Fruit fly (Drosophila melanogaster) whole organism, prepupa: ENCODE data around the gene CG6294.

ENCODE experiments used
- Blimp-1 ChIP-seq: fragments of 200-800 bp; sonication (Bioruptor generic); optimal IDR thresholded peaks from 3 replicates; lab custom pipeline; 2017; ENCODE audit warnings: missing biosample characterization, missing genetic modification characterization, mild to moderate bottlenecking, moderate library complexity, missing genetic modification reagents
- CG10631 ChIP-seq: fragments of 200-800 bp; sonication (Bioruptor generic); optimal IDR thresholded peaks from 2 replicates; lab custom pipeline; 2016; ENCODE audit warnings: missing biosample characterization, missing genetic modification characterization
- CG10669 ChIP-seq: fragments of 200-800 bp; sonication (Bioruptor generic); optimal IDR thresholded peaks from 3 replicates; lab custom pipeline; 2018; ENCODE audit warnings: missing biosample characterization, mild to moderate bottlenecking, missing genetic modification characterization, moderate library complexity
- CG11294 ChIP-seq: fragments of 200-800 bp; sonication (Bioruptor generic); IDR thresholded peaks from 2 replicates; pipeline ENCODE4 v1.3.6; 2022; ENCODE audit warnings: missing biosample characterization, missing genetic modification characterization
- CG15336 ChIP-seq: fragments of 200-800 bp; sonication (Bioruptor generic); IDR thresholded peaks from 2 replicates; pipeline ENCODE4 v1.3.6; 2022; ENCODE audit warnings: missing biosample characterization, missing genetic modification characterization
- CG1621 ChIP-seq: fragments of 200-800 bp; sonication (Bioruptor generic); optimal IDR thresholded peaks from 3 replicates; lab custom pipeline; 2018; ENCODE audit warnings: missing biosample characterization, mild to moderate bottlenecking, missing genetic modification characterization
- CG16779 ChIP-seq: fragments of 200-800 bp; sonication (Bioruptor generic); optimal IDR thresholded peaks from 3 replicates; lab custom pipeline; 2017; ENCODE audit warnings: missing biosample characterization, mild to moderate bottlenecking, missing genetic modification characterization
- CG31627 ChIP-seq: fragments of 200-800 bp; sonication (Bioruptor generic); optimal IDR thresholded peaks from 3 replicates; lab custom pipeline; 2016; ENCODE audit warnings: missing biosample characterization, missing genetic modification characterization
- CG32006 ChIP-seq: fragments of 200-800 bp; sonication (Bioruptor generic); optimal IDR thresholded peaks from 3 replicates; lab custom pipeline; 2017; ENCODE audit warnings: missing biosample characterization, mild to moderate bottlenecking, missing genetic modification characterization
- CG34406 ChIP-seq: fragments of 200-800 bp; sonication (Bioruptor generic); optimal IDR thresholded peaks from 3 replicates; lab custom pipeline; 2016; ENCODE audit warnings: missing biosample characterization, missing genetic modification characterization
- CG4318 ChIP-seq: fragments of 200-800 bp; sonication (Bioruptor generic); optimal IDR thresholded peaks from 3 replicates; lab custom pipeline; 2017; ENCODE audit warnings: missing biosample characterization, mild to moderate bottlenecking, missing genetic modification characterization
- CG6163 ChIP-seq: fragments of 200-800 bp; sonication (Bioruptor generic); IDR thresholded peaks from 3 replicates; pipeline ENCODE4 v1.3.6; 2022; ENCODE audit warnings: missing biosample characterization, missing genetic modification characterization
- CG6792 ChIP-seq: fragments of 200-800 bp; sonication (Bioruptor generic); optimal IDR thresholded peaks from 3 replicates; lab custom pipeline; 2016; ENCODE audit warnings: missing biosample characterization, missing genetic modification characterization
- CG6808 ChIP-seq: fragments of 200-800 bp; sonication (Bioruptor generic); optimal IDR thresholded peaks from 3 replicates; lab custom pipeline; 2017; ENCODE audit warnings: missing biosample characterization, missing genetic modification characterization, mild to moderate bottlenecking, moderate library complexity, missing genetic modification reagents
- CG8119 ChIP-seq: fragments of 200-800 bp; sonication (Bioruptor generic); IDR thresholded peaks from 3 replicates; pipeline ENCODE4 v1.3.6; 2022; ENCODE audit warnings: missing biosample characterization, missing genetic modification characterization
- CG8319 ChIP-seq: fragments of 200-800 bp; sonication (Bioruptor generic); optimal IDR thresholded peaks from 3 replicates; lab custom pipeline; 2016; ENCODE audit warnings: missing biosample characterization, missing genetic modification characterization
- Eip78C ChIP-seq: fragments of 200-800 bp; sonication (Bioruptor generic); peaks from one replicate; lab custom pipeline; 2016; ENCODE audit warnings: missing biosample characterization, missing genetic modification characterization
- Eip93F ChIP-seq: fragments of 200-800 bp; sonication (Bioruptor generic); optimal IDR thresholded peaks from 2 replicates; lab custom pipeline; 2016; ENCODE audit warnings: missing biosample characterization, mild to moderate bottlenecking, missing genetic modification characterization
- Ets96B ChIP-seq: fragments of 200-800 bp; optimal IDR thresholded peaks from 2 replicates; lab custom pipeline; 2019; ENCODE audit warnings: missing biosample characterization, mild to moderate bottlenecking, missing genetic modification characterization, moderate library complexity
- Gug ChIP-seq: fragments of 200-800 bp; sonication (Bioruptor generic); IDR thresholded peaks from 2 replicates; pipeline ENCODE4 v1.3.6; 2022; ENCODE audit warnings: missing biosample characterization, missing genetic modification characterization
- Hr38 ChIP-seq: sonication (Bioruptor generic); optimal IDR thresholded peaks from 2 replicates; lab custom pipeline; 2016; ENCODE audit warnings: missing biosample characterization, missing genetic modification characterization
- Hr39 ChIP-seq: fragments of 200-800 bp; sonication (Bioruptor generic); optimal IDR thresholded peaks from 2 replicates; lab custom pipeline; 2016; ENCODE audit warnings: missing biosample characterization, missing genetic modification characterization
- Hr4 ChIP-seq: fragments of 200-800 bp; sonication (Bioruptor generic); optimal IDR thresholded peaks from 3 replicates; lab custom pipeline; 2016; ENCODE audit warnings: missing biosample characterization, missing genetic modification characterization
- Lpt ChIP-seq: fragments of 200-800 bp; sonication (Bioruptor generic); optimal IDR thresholded peaks from 3 replicates; lab custom pipeline; 2016; ENCODE audit warnings: missing biosample characterization, missing genetic modification characterization
- OdsH ChIP-seq: fragments of 200-800 bp; sonication (Bioruptor generic); optimal IDR thresholded peaks from 3 replicates; lab custom pipeline; 2016; ENCODE audit warnings: missing biosample characterization, missing genetic modification characterization
- Sox102F ChIP-seq: fragments of 200-800 bp; sonication (Bioruptor generic); optimal IDR thresholded peaks from 2 replicates; lab custom pipeline; 2016; ENCODE audit warnings: missing biosample characterization, mild to moderate bottlenecking, missing genetic modification characterization
- Sox14 ChIP-seq: fragments of 200-800 bp; sonication (Bioruptor generic); optimal IDR thresholded peaks from 3 replicates; lab custom pipeline; 2016; ENCODE audit warnings: missing biosample characterization, missing genetic modification characterization
- Sox15 ChIP-seq: fragments of 200-800 bp; sonication (Bioruptor generic); optimal IDR thresholded peaks from 3 replicates; lab custom pipeline; 2016; ENCODE audit warnings: missing biosample characterization, missing genetic modification characterization
- acj6 ChIP-seq: fragments of 200-800 bp; sonication (Bioruptor generic); optimal IDR thresholded peaks from 3 replicates; lab custom pipeline; 2016; ENCODE audit warnings: missing biosample characterization, missing genetic modification characterization
- dac ChIP-seq: fragments of 200-800 bp; sonication (Bioruptor generic); optimal IDR thresholded peaks from 2 replicates; lab custom pipeline; 2017; ENCODE audit warnings: missing biosample characterization, mild to moderate bottlenecking, missing genetic modification characterization
- dsx ChIP-seq: fragments of 200-800 bp; optimal IDR thresholded peaks from 3 replicates; lab custom pipeline; 2019; ENCODE audit warnings: missing biosample characterization, mild to moderate bottlenecking, missing genetic modification characterization, moderate library complexity; ENCODE audit not compliant: poor library complexity, severe bottlenecking
- eg ChIP-seq: fragments of 200-800 bp; sonication (Bioruptor generic); IDR thresholded peaks from 3 replicates; pipeline ENCODE4 v1.3.6; 2022; ENCODE audit warnings: missing biosample characterization, missing genetic modification characterization
- fd85E ChIP-seq: fragments of 200-800 bp; sonication (Bioruptor generic); optimal IDR thresholded peaks from 3 replicates; lab custom pipeline; 2016; ENCODE audit warnings: missing biosample characterization, missing genetic modification characterization
- net ChIP-seq: fragments of 200-800 bp; sonication (Bioruptor generic); optimal IDR thresholded peaks from 3 replicates; lab custom pipeline; 2016; ENCODE audit warnings: missing biosample characterization, missing genetic modification characterization
- pdm3 ChIP-seq: fragments of 200-800 bp; sonication (Bioruptor generic); optimal IDR thresholded peaks from 3 replicates; lab custom pipeline; 2016; ENCODE audit warnings: missing biosample characterization, missing genetic modification characterization
- topi ChIP-seq: fragments of 200-800 bp; sonication (Bioruptor generic); optimal IDR thresholded peaks from 3 replicates; lab custom pipeline; 2016; ENCODE audit warnings: missing biosample characterization, missing genetic modification characterization

The CG6294 gene

DNA sequence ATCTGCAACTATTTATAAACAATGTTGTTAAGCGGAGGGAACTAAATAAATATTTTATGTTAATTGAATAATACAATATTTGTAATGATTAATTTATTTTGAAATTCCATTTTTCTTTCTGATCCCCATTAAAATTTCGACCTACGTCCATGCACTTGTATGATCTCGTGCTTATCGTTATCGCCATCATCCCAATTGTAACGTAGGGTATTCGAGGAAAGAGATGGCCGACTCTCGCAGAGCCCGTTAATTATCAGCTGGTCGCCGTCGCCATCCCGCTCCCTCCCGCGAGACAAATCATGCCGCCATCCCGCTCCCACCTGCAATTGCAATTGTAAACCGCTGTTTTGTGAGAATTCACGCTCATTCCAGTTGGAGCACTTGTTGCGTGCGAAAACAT is 9.4 kb upstream of the CG6294 start, which contains the start of gene CG11655 (continued):
- TF ChIP-seq Lpt (GFP tag; lab: Kevin White, UChicago) (peak; percentile 12), fd85E (GFP tag; lab: Kevin White, UChicago) (no peak), Hr38 (GFP tag; lab: Kevin White, UChicago) (no peak), CG6808 (GFP tag; lab: Kevin White, UChicago) (no peak), CG31627 (GFP tag; lab: Kevin White, UChicago) (peak; percentile 45), Ets96B (tag; lab: Kevin White, UChicago) (peak; percentile 31), CG34406 (GFP tag; lab: Kevin White, UChicago) (peak; percentile 38), pdm3 (GFP tag; lab: Kevin White, UChicago) (peak; percentile 50), CG16779 (tag; lab: Kevin White, UChicago) (no peak), net (peak; percentile 52), CG8319 (GFP tag; lab: Kevin White, UChicago) (peak; percentile 37), Hr4 (no peak), Sox102F (GFP tag; lab: Kevin White, UChicago) (no peak), CG11294 (no peak), Eip93F (GFP tag; lab: Kevin White, UChicago) (no peak), CG8119 (0 out of 3 replicates have a peak, but pooled peaks have one; percentile 20)

DNA sequence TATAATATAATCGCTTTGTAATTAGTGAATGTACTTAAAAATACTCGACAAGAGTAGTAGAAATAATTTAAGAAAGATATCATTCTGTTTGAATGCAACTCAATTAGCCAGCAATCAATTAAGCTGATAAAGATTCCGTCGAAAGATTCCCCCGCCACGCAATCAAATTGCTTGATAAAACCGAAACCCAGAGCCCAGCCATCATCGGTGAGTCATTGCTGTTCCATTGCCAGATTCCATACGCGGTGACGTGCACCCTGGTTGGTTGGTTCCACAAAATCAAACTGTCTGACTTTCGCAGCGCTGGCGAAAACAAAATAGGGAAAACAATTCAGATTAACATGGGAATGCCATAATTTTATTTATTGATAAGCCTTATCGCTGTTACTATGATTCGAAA is 2.0 kb downstream of the CG6294 start:
- TF ChIP-seq acj6 (GFP tag; lab: Kevin White, UChicago) (no peak), Hr4 (no peak), Blimp-1 (GFP tag; lab: Kevin White, UChicago) (no peak), dsx (GFP tag; lab: Kevin White, UChicago) (no peak), Eip93F (GFP tag; lab: Kevin White, UChicago) (no peak), Eip78C (GFP tag; lab: Kevin White, UChicago) (no peak), Sox15 (GFP tag; lab: Kevin White, UChicago) (no peak), CG10669 (GFP tag; lab: Kevin White, UChicago) (no peak), CG4318 (GFP tag; lab: Kevin White, UChicago) (no peak), CG31627 (GFP tag; lab: Kevin White, UChicago) (no peak), topi (GFP tag; lab: Kevin White, UChicago) (no peak), CG6163 (no peak), eg (GFP tag; lab: Robert Waterston, UW) (no peak), CG10631 (GFP tag; lab: Kevin White, UChicago) (no peak), CG11294 (no peak), dac (GFP tag; lab: Kevin White, UChicago) (no peak), Gug (GFP tag; lab: Robert Waterston, UW) (no peak)

DNA sequence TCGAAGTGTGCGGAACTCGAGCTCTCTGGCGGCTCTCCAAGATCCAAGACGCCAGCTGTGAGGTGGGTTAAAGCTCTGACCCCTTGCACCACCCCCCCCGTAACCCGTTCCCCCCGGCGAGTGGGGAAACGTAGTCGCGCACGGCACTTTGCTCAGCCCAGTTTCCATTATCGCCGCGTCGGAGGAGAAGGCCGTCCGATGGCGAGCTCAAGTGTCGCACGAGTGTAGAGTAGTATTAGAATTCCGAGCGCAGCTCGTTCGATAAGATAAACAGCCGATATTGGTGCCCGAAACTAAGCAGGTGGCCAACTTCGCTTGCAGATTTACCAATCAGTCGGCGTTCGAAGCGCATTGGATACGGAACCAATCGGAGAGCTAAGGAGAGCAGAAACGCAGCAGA is 2.9 kb downstream of the CG6294 start:
- TF ChIP-seq CG31627 (GFP tag; lab: Kevin White, UChicago): no peak
- no peak for TF ChIP-seq fd85E (GFP tag; lab: Kevin White, UChicago)
- TF ChIP-seq eg (GFP tag; lab: Robert Waterston, UW): peak; percentile 37; the same call in 1 of the 3 replicates
- peak; percentile 80 for TF ChIP-seq CG1621 (tag; lab: Kevin White, UChicago)
- TF ChIP-seq CG6163: peak; percentile 39; the same call in 1 of the 3 replicates
- no peak for TF ChIP-seq CG34406 (GFP tag; lab: Kevin White, UChicago)

DNA sequence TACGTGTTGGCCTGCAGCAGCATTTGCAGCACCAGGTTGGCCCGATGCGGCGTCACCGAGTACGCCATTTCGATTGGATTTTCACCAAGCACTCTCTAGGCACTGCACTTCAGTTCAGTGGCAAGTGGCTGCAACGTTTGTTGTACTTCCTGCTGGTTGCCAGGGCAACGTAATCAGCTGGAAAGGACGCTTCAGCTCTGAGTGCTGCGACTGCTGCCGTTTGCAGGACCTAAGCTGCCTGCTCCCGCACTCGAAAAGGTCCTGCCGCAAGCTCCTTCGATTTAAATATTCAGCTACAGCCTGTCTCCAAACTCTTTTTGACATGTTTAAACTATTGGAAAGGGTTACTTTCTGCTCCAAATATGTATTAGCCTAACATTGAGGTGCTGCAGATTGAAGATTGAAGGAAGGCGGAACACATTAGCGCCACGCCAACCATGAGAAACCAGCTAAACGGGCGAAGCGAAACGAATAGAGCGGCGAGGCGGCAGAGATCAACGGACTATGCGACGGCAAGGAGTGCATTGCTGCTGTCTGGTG is 5.0 kb downstream of the CG6294 start, which contains the start of the genes CG15642 and CG15641:
Gene CG15642, minus strand, starts transcription at position 356 of the 540 bp plus-strand sequence.
Gene CG15641, plus strand, starts transcription at position 490 of the 540 bp plus-strand sequence.
- TF ChIP-seq CG31627 (GFP tag; lab: Kevin White, UChicago) (no peak), Sox14 (GFP tag; lab: Kevin White, UChicago) (no peak), net (no peak), Hr39 (GFP tag; lab: Kevin White, UChicago) (no peak)
- TF ChIP-seq, all 60 proteins: peak for 0

DNA sequence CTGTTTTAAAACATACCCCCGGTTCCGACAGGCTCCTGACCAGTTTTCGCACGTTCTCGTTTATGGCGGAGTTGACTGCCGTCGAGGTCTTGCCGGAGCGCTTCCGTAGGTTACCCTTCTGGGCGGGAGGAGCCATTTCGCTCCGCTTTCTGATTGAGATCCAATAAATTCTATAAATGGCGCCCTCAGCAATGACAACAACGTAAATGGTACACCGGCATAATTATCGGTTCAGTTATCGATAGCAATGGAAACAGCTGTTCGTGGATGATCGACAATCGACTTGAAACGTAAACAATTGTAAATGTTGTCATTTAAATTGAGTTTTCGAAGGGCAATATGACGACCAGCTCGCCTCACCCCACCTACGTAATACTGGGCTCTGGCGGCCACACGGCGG is 9.4 kb downstream of the CG6294 start, which contains the start of the genes Grip128 and Alg14:
Gene Grip128, minus strand, starts transcription at position 216 of the 400 bp plus-strand sequence.
Gene Alg14, plus strand, starts transcription at position 261 of the 400 bp plus-strand sequence.
- TF ChIP-seq CG6792 (GFP tag; lab: Kevin White, UChicago) (no peak), CG15336 (no peak), CG32006 (GFP tag; lab: Kevin White, UChicago) (no peak), dsx (GFP tag; lab: Kevin White, UChicago) (no peak), CG10631 (GFP tag; lab: Kevin White, UChicago) (no peak), CG4318 (GFP tag; lab: Kevin White, UChicago) (no peak), CG31627 (GFP tag; lab: Kevin White, UChicago) (no peak), OdsH (GFP tag; lab: Kevin White, UChicago) (no peak)
